Worm (Caenorhabditis elegans) whole organism, L1 larva: Measurements from ENCODE around the gene faah-4.

ENCODE experiments used
- alr-1 ChIP-seq: fragments of 200-800 bp; sonication (Bioruptor generic); optimal IDR thresholded peaks from 2 replicates; lab custom pipeline; 2018; ENCODE audit warnings: borderline replicate concordance, mild to moderate bottlenecking, missing genetic modification characterization, missing compliant biosample characterization
- ama-1 ChIP-seq: fragments of 150-350 bp; optimal IDR thresholded peaks from 2 replicates; lab custom pipeline; 2014
- ceh-88 ChIP-seq: fragments of 200-800 bp; sonication (Bioruptor generic); IDR thresholded peaks from 2 replicates; pipeline ENCODE4 v1.3.6; 2022; ENCODE audit warnings: missing genetic modification characterization, missing compliant biosample characterization
- ces-1 ChIP-seq: fragments of 150-350 bp; optimal IDR thresholded peaks from 2 replicates; lab custom pipeline; 2014; ENCODE audit warnings: missing biosample characterization, missing genetic modification reagents, missing genetic modification characterization
- dpl-1 ChIP-seq, 3 experiments: fragments of 150-350 bp in 2 of 3; sonication (generic microtip) in 1 of 3; optimal IDR thresholded peaks; 2 replicates each; lab custom pipeline; 2014 to 2017; ENCODE audit warnings: missing biosample characterization in 3 of 3, missing genetic modification characterization in 3 of 3, missing genetic modification reagents in 3 of 3
- dsc-1 ChIP-seq: sonication (generic microtip); optimal IDR thresholded peaks from 2 replicates; lab custom pipeline; 2016; ENCODE audit warnings: mild to moderate bottlenecking, missing genetic modification characterization, missing compliant biosample characterization
- efl-1 ChIP-seq, 4 experiments: fragments of 150-350 bp; optimal IDR thresholded peaks in 3 of 4; peaks in 1 of 4; 1 replicate in 1 of 4; 2 replicates in 3 of 4; lab custom pipeline; 2014; ENCODE audit warnings: missing biosample characterization in 2 of 4, missing genetic modification characterization in 2 of 4, missing genetic modification reagents in 2 of 4
- efl-3 ChIP-seq: fragments of 200-800 bp; sonication (Bioruptor generic); optimal IDR thresholded peaks from 2 replicates; lab custom pipeline; 2018; ENCODE audit warnings: mild to moderate bottlenecking, missing genetic modification characterization, missing compliant biosample characterization
- egl-13 ChIP-seq: sonication (generic microtip); optimal IDR thresholded peaks from 2 replicates; lab custom pipeline; 2016; ENCODE audit warnings: missing genotype, missing genetic modification reagents, missing genetic modification characterization, missing compliant biosample characterization
- elt-3 ChIP-seq, 6 experiments: fragments of 150-350 bp in 1 of 6; sonication (generic microtip); optimal IDR thresholded peaks; 2 replicates each; lab custom pipeline; 2017 to 2018; ENCODE audit warnings: missing biosample characterization in 6 of 6, missing genetic modification characterization in 6 of 6, inconsistent platforms in 1 of 6
- fkh-10 ChIP-seq: sonication (generic microtip); optimal IDR thresholded peaks from 2 replicates; lab custom pipeline; 2017; ENCODE audit warnings: missing biosample characterization, missing genetic modification reagents, missing genetic modification characterization
- fos-1 ChIP-seq: fragments of 150-350 bp; optimal IDR thresholded peaks from 2 replicates; lab custom pipeline; 2014; ENCODE audit warnings: missing biosample characterization, missing genetic modification characterization
- hpl-2 ChIP-seq: fragments of 150-350 bp; optimal IDR thresholded peaks from 2 replicates; lab custom pipeline; 2014; ENCODE audit warnings: missing biosample characterization, missing genetic modification reagents, missing genetic modification characterization
- isw-1 ChIP-seq: fragments of 200-800 bp; sonication (Bioruptor generic); IDR thresholded peaks from 2 replicates; pipeline ENCODE4 v1.3.6; 2022; ENCODE audit warnings: missing genetic modification characterization, missing compliant biosample characterization
- lir-3 ChIP-seq: sonication (generic microtip); optimal IDR thresholded peaks from 2 replicates; lab custom pipeline; 2016; ENCODE audit warnings: mild to moderate bottlenecking, missing genetic modification characterization, moderate library complexity, missing compliant biosample characterization; ENCODE audit not compliant: poor library complexity
- mab-9 ChIP-seq: fragments of 200-800 bp; sonication (Bioruptor generic); IDR thresholded peaks from 2 replicates; pipeline ENCODE4 v1.3.6; 2022; ENCODE audit warnings: missing genetic modification reagents, missing genetic modification characterization, missing compliant biosample characterization
- nhr-85 ChIP-seq: sonication (generic microtip); peaks from one replicate; lab custom pipeline; 2016; ENCODE audit warnings: missing genetic modification characterization, inconsistent platforms, missing compliant biosample characterization
- nhr-90 ChIP-seq: sonication (generic microtip); optimal IDR thresholded peaks from 2 replicates; lab custom pipeline; 2016; ENCODE audit warnings: mild to moderate bottlenecking, missing genetic modification characterization, missing compliant biosample characterization; ENCODE audit not compliant: poor library complexity
- rnt-1 ChIP-seq: sonication (generic microtip); optimal IDR thresholded peaks from 2 replicates; lab custom pipeline; 2016; ENCODE audit warnings: mild to moderate bottlenecking, missing genetic modification characterization, moderate library complexity, missing compliant biosample characterization
- snpc-4 ChIP-seq: fragments of 150-350 bp; optimal IDR thresholded peaks from 2 replicates; lab custom pipeline; 2014; ENCODE audit warnings: missing biosample characterization, missing genetic modification characterization
- snu-23 ChIP-seq: sonication (generic microtip); optimal IDR thresholded peaks from 2 replicates; lab custom pipeline; 2016; ENCODE audit warnings: missing genetic modification characterization, missing compliant biosample characterization
- sox-4 ChIP-seq: sonication (generic microtip); optimal IDR thresholded peaks from 2 replicates; lab custom pipeline; 2016; ENCODE audit warnings: missing genetic modification characterization, missing compliant biosample characterization
- sptf-1 ChIP-seq: fragments of 150-350 bp; optimal IDR thresholded peaks from 2 replicates; lab custom pipeline; 2014; ENCODE audit warnings: missing biosample characterization, missing genetic modification characterization
- swsn-7 ChIP-seq: sonication (generic microtip); optimal IDR thresholded peaks from 2 replicates; lab custom pipeline; 2016; ENCODE audit warnings: missing genetic modification characterization, missing compliant biosample characterization
- tlp-1 ChIP-seq: fragments of 150-350 bp; optimal IDR thresholded peaks from 2 replicates; lab custom pipeline; 2014; ENCODE audit warnings: missing biosample characterization, missing genetic modification characterization
- unc-86 ChIP-seq: sonication (generic microtip); optimal IDR thresholded peaks from 2 replicates; lab custom pipeline; 2016; ENCODE audit warnings: missing genetic modification characterization, missing compliant biosample characterization
- xbp-1 ChIP-seq: sonication (generic microtip); optimal IDR thresholded peaks from 2 replicates; lab custom pipeline; 2016; ENCODE audit warnings: missing genetic modification characterization, missing compliant biosample characterization
- ztf-11 ChIP-seq, 2 experiments: sonication (generic microtip); optimal IDR thresholded peaks; 2 replicates each; lab custom pipeline; 2016 to 2017; ENCODE audit warnings: missing genetic modification characterization in 2 of 2, missing biosample characterization in 1 of 2, missing compliant biosample characterization in 1 of 2
- ztf-4 ChIP-seq: fragments of 150-350 bp; optimal IDR thresholded peaks from 2 replicates; lab custom pipeline; 2014; ENCODE audit warnings: missing biosample characterization, missing genetic modification characterization

faah-4 gene

ce11 chrIII:11902782-11903181 is 6.9 kb downstream of the faah-4 start:
- TF ChIP-seq lir-3 (tag; lab: Kevin White, UChicago) (no peak), tlp-1 (tag; lab: Kevin White, UChicago) (no peak), ztf-4 (tag; lab: Kevin White, UChicago) (no peak), ama-1 (lab: Kevin White, UChicago) (no peak), ztf-11 (tag; optimal IDR thresholded peaks at IDR 0.05; lab: Kevin White, UChicago) (no peak)

DNA sequence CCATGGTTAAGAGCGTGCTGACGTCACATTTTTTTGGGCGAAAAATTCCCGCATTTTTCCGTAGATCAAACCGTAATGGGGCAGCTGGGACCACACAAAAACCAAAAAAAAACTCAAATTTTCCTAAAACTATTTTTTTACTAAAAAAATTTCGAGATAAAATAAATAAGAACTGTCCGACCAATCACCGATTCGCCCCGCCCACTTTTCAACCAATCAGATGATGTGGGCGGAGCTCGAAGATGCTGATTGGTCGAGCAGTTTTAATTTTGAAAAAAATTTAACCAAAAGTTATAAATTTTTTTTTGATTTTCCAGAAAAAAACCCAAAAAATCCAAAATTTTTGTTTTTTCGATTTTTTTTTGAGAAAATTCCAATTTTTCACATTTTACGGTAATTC is 9.7 kb downstream of the faah-4 start:
- TF ChIP-seq xbp-1 (tag; lab: Kevin White, UChicago) (no peak), elt-3 (tag; optimal IDR thresholded peaks at IDR 0.05; lab: Kevin White, UChicago) (no peak), rnt-1 (tag; lab: Kevin White, UChicago) (no peak), fkh-10 (GFP tag; lab: Kevin White, UChicago) (no peak), isw-1 (no peak), fos-1 (tag; lab: Kevin White, UChicago) (no peak)
- TF ChIP-seq, all 84 proteins: peak for 0

ce11 chrIII:11898169-11898568 is 11.5 kb downstream of the faah-4 start, which contains the start of gene tsen-2:
Gene tsen-2 (minus strand): TSS chrIII:11898269.
- no peak for TF ChIP-seq hpl-2 (GFP tag; lab: Kevin White, UChicago)
- TF ChIP-seq nhr-90 (tag; lab: Kevin White, UChicago), result no peak
- no peak for TF ChIP-seq dsc-1 (tag; lab: Kevin White, UChicago)
- no peak for TF ChIP-seq snpc-4 (tag; lab: Kevin White, UChicago)
- no peak for TF ChIP-seq ama-1 (lab: Kevin White, UChicago)
- no peak for TF ChIP-seq alr-1 (tag; lab: Kevin White, UChicago)
- no peak for TF ChIP-seq nhr-85
- TF ChIP-seq ztf-4 (tag; lab: Kevin White, UChicago), result no peak
- TF ChIP-seq, all 84 proteins: peak for 0

ce11 chrIII:11896652-11897051 is 13.0 kb downstream of the faah-4 start:
- TF ChIP-seq nhr-85 (peak; percentile 46), dsc-1 (tag; lab: Kevin White, UChicago) (no peak)

DNA sequence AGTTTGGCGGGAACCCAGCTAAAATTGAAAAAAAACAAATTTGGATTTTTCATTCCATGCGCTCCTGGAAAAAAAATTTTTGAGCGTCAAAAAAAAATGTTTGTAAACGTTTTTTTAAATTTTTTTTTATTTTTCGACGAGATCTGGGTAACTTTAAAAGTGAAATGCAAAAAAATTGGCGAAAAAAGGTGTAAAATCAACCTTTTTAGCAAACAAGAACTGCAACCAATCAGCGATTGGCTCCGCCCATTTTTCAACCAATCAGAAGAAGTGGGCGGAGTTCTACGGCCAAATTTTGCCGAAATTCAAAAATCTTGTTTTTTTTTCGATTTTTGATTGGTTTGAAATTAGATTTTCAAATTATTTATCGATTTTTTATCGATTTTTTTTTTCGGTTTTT is 14.2 kb downstream of the faah-4 start:
- no peak for TF ChIP-seq efl-1 (optimal IDR thresholded peaks at IDR 0.05; lab: Kevin White, UChicago)
- TF ChIP-seq efl-1 (GFP tag; optimal IDR thresholded peaks at IDR 0.05 in 1 of 2; lab: Kevin White, UChicago), result peak in 1 of 2 experiments; percentile 31
- TF ChIP-seq swsn-7 (tag; lab: Kevin White, UChicago), result no peak
- no peak for TF ChIP-seq snu-23 (GFP tag; lab: Kevin White, UChicago)
- no peak for TF ChIP-seq isw-1
- no peak for TF ChIP-seq ceh-88 (GFP tag; lab: Robert Waterston, UW)
- no peak for TF ChIP-seq egl-13 (tag; lab: Kevin White, UChicago)

DNA sequence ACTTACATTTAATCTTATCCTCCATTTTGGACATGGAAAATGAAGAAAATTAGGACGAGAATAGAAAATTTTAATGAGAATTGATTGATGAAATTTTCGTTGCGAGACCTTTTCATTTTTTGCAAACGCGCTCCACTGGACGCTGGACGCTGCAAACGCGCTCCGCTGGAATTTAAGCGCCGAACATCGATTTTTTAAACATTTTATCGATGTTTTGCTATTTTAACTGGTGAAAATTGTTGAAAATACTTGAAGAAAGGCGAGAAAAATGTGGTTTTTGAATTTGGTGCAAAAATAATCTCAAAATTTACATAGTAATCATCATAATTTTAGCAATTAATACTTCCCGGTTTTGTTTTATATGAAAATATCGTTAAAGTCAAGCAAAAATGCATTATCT is 16.7 kb downstream of the faah-4 start, which contains the start of gene Y56A3A.41:
TSS of gene Y56A3A.41 (minus strand) at position 101 of the 400 bp plus-strand sequence.
- TF ChIP-seq dpl-1 (GFP tag; optimal IDR thresholded peaks at IDR 0.05; lab: Kevin White, UChicago) (no peak), ces-1 (GFP tag; lab: Kevin White, UChicago) (no peak), mab-9 (GFP tag; lab: Robert Waterston, UW) (no peak), ztf-11 (tag; optimal IDR thresholded peaks at IDR 0.05; lab: Kevin White, UChicago) (no peak), sox-4 (tag; lab: Kevin White, UChicago) (no peak), unc-86 (tag; lab: Kevin White, UChicago) (no peak), hpl-2 (GFP tag; lab: Kevin White, UChicago) (no peak), fos-1 (tag; lab: Kevin White, UChicago) (no peak), efl-3 (GFP tag; lab: Kevin White, UChicago) (no peak), egl-13 (tag; lab: Kevin White, UChicago) (no peak), lir-3 (tag; lab: Kevin White, UChicago) (no peak), sptf-1 (no peak)
- TF ChIP-seq, all 84 proteins: peak for 0
